Fruit fly (Drosophila melanogaster) whole organism, embryonic: ENCODE data around the gene Lamtor5.

Source experiments
- BtbVII ChIP-seq: fragments of 200-800 bp; sonication (Bioruptor generic); optimal IDR thresholded peaks from 3 replicates; lab custom pipeline; 2017; ENCODE audit warnings: missing biosample characterization, mild to moderate bottlenecking, missing genetic modification characterization
- Bteb2 ChIP-seq: fragments of 200-800 bp; sonication (Bioruptor generic); optimal IDR thresholded peaks from 2 replicates; lab custom pipeline; 2016; ENCODE audit warnings: missing biosample characterization, missing genetic modification characterization
- C15 ChIP-seq: fragments of 200-800 bp; sonication (Bioruptor generic); IDR thresholded peaks from 3 replicates; pipeline ENCODE4 v1.3.6; 2022; ENCODE audit warnings: missing biosample characterization, missing genetic modification characterization
- CG12391 ChIP-seq: fragments of 200-800 bp; sonication (Bioruptor generic); optimal IDR thresholded peaks from 3 replicates; lab custom pipeline; 2018; ENCODE audit warnings: missing biosample characterization, mild to moderate bottlenecking, missing genetic modification characterization, moderate library complexity
- CG13775 ChIP-seq: fragments of 200-800 bp; sonication (Bioruptor generic); optimal IDR thresholded peaks from 3 replicates; lab custom pipeline; 2017; ENCODE audit warnings: missing biosample characterization, mild to moderate bottlenecking, missing genetic modification characterization
- CG15514 ChIP-seq: fragments of 200-800 bp; sonication (Bioruptor generic); optimal IDR thresholded peaks from 3 replicates; lab custom pipeline; 2017; ENCODE audit warnings: missing biosample characterization, missing genetic modification characterization, mild to moderate bottlenecking, moderate library complexity, missing genetic modification reagents
- CG16813 ChIP-seq: fragments of 200-800 bp; sonication (Bioruptor generic); IDR thresholded peaks from 3 replicates; pipeline ENCODE4 v1.3.6; 2022; ENCODE audit warnings: missing biosample characterization, missing genetic modification characterization; ENCODE audit not compliant: partially characterized antibody
- CG17385 ChIP-seq: fragments of 200-800 bp; sonication (Bioruptor generic); optimal IDR thresholded peaks from 3 replicates; lab custom pipeline; 2018; ENCODE audit warnings: missing biosample characterization, mild to moderate bottlenecking, missing genetic modification characterization
- CG18599 ChIP-seq: fragments of 200-800 bp; sonication (Bioruptor generic); optimal IDR thresholded peaks from 3 replicates; lab custom pipeline; 2017; ENCODE audit warnings: missing biosample characterization, missing genetic modification characterization, mild to moderate bottlenecking, moderate library complexity, missing genetic modification reagents
- CG31441 ChIP-seq: fragments of 200-800 bp; sonication (Bioruptor generic); IDR thresholded peaks from 2 replicates; pipeline ENCODE4 v1.3.6; 2022; ENCODE audit warnings: missing biosample characterization, missing genetic modification characterization
- CG34224 ChIP-seq: fragments of 200-800 bp; sonication (Bioruptor generic); IDR thresholded peaks from 3 replicates; pipeline ENCODE4 v1.3.6; 2022; ENCODE audit warnings: missing biosample characterization, missing genetic modification characterization; ENCODE audit not compliant: partially characterized antibody
- CG42726 ChIP-seq: fragments of 200-800 bp; sonication (Bioruptor generic); IDR thresholded peaks from 2 replicates; pipeline ENCODE4 v1.3.6; 2022; ENCODE audit warnings: missing biosample characterization, missing genetic modification characterization; ENCODE audit not compliant: partially characterized antibody
- CG5180 ChIP-seq: fragments of 200-800 bp; sonication (Bioruptor generic); optimal IDR thresholded peaks from 3 replicates; lab custom pipeline; 2017; ENCODE audit warnings: missing biosample characterization, missing genetic modification characterization, mild to moderate bottlenecking, moderate library complexity, missing genetic modification reagents
- CG6175 ChIP-seq: fragments of 200-800 bp; sonication (Bioruptor generic); IDR thresholded peaks from 3 replicates; pipeline ENCODE4 v1.3.6; 2022; ENCODE audit warnings: missing biosample characterization, missing genetic modification characterization
- CG8944 ChIP-seq: fragments of 200-800 bp; sonication (Bioruptor generic); optimal IDR thresholded peaks from 3 replicates; lab custom pipeline; 2016; ENCODE audit warnings: missing biosample characterization, missing genetic modification characterization
- CG9932 ChIP-seq: fragments of 200-800 bp; sonication (Bioruptor generic); IDR thresholded peaks from 2 replicates; pipeline ENCODE4 v1.3.6; 2022; ENCODE audit warnings: missing biosample characterization, missing genetic modification characterization
- Chrac-16 ChIP-seq: fragments of 200-800 bp; sonication (Bioruptor generic); optimal IDR thresholded peaks from 3 replicates; lab custom pipeline; 2016; ENCODE audit warnings: missing biosample characterization, missing genetic modification characterization
- CrebB ChIP-seq: fragments of 200-800 bp; sonication (Bioruptor generic); optimal IDR thresholded peaks from 3 replicates; lab custom pipeline; 2018; ENCODE audit warnings: missing biosample characterization, mild to moderate bottlenecking, missing genetic modification characterization
- D19A ChIP-seq: fragments of 200-800 bp; optimal IDR thresholded peaks from 3 replicates; lab custom pipeline; 2019; ENCODE audit warnings: missing biosample characterization, mild to moderate bottlenecking, missing genetic modification characterization, moderate library complexity
- Dp ChIP-seq: fragments of 200-800 bp; sonication (Bioruptor generic); optimal IDR thresholded peaks from 2 replicates; lab custom pipeline; 2018; ENCODE audit warnings: missing biosample characterization, mild to moderate bottlenecking, missing genetic modification characterization, moderate library complexity
- HLH3B ChIP-seq: fragments of 200-800 bp; sonication (Bioruptor generic); IDR thresholded peaks from 2 replicates; pipeline ENCODE4 v1.3.6; 2022; ENCODE audit warnings: missing biosample characterization, missing genetic modification characterization
- Hr51 ChIP-seq, 2 experiments: fragments of 200-800 bp; sonication (Bioruptor generic); optimal IDR thresholded peaks; 2 replicates in 1 of 2; 3 replicates in 1 of 2; lab custom pipeline; 2016 to 2018; ENCODE audit warnings: missing biosample characterization in 2 of 2, missing genetic modification characterization in 2 of 2, mild to moderate bottlenecking in 1 of 2, moderate library complexity in 1 of 2
- Hsf ChIP-seq: fragments of 200-800 bp; sonication (Bioruptor generic); optimal IDR thresholded peaks from 3 replicates; lab custom pipeline; 2016; ENCODE audit warnings: missing biosample characterization, missing genetic modification characterization
- Myb ChIP-seq: fragments of 200-800 bp; sonication (Bioruptor generic); optimal IDR thresholded peaks from 2 replicates; lab custom pipeline; 2016; ENCODE audit warnings: missing biosample characterization, missing genetic modification characterization
- Nf-YB ChIP-seq: fragments of 200-800 bp; sonication (Bioruptor generic); optimal IDR thresholded peaks from 3 replicates; lab custom pipeline; 2019; ENCODE audit warnings: missing biosample characterization, mild to moderate bottlenecking, missing genetic modification characterization, moderate library complexity
- Pdp1 ChIP-seq, 2 experiments: fragments of 200-800 bp; sonication (Bioruptor generic); optimal IDR thresholded peaks; 3 replicates each; lab custom pipeline; 2016; ENCODE audit warnings: missing biosample characterization in 2 of 2, missing genetic modification characterization in 2 of 2, mild to moderate bottlenecking in 1 of 2, moderate library complexity in 1 of 2
- Sin3A ChIP-seq: fragments of >200 bp; optimal IDR thresholded peaks from 2 replicates; lab custom pipeline; 2018
- Xbp1 ChIP-seq: fragments of 200-800 bp; sonication (Bioruptor generic); optimal IDR thresholded peaks from 3 replicates; lab custom pipeline; 2016; ENCODE audit warnings: missing biosample characterization, mild to moderate bottlenecking, missing genetic modification characterization
- az2 ChIP-seq: fragments of 200-800 bp; sonication (Bioruptor generic); optimal IDR thresholded peaks from 3 replicates; lab custom pipeline; 2016; ENCODE audit warnings: missing biosample characterization, missing genetic modification characterization
- bbx ChIP-seq: fragments of 200-800 bp; sonication (Bioruptor generic); IDR thresholded peaks from 2 replicates; pipeline ENCODE4 v1.3.6; 2022; ENCODE audit warnings: missing biosample characterization, missing genetic modification characterization; ENCODE audit not compliant: partially characterized antibody
- btn ChIP-seq: fragments of 200-800 bp; sonication (Bioruptor generic); optimal IDR thresholded peaks from 2 replicates; lab custom pipeline; 2016; ENCODE audit warnings: missing biosample characterization, missing genetic modification characterization
- ci ChIP-seq: fragments of 200-800 bp; sonication (Bioruptor generic); IDR thresholded peaks from 3 replicates; pipeline ENCODE4 v1.3.6; 2022; ENCODE audit warnings: missing biosample characterization, missing genetic modification characterization
- cwo ChIP-seq: fragments of 200-800 bp; sonication (Bioruptor generic); optimal IDR thresholded peaks from 3 replicates; lab custom pipeline; 2017; ENCODE audit warnings: missing biosample characterization, missing genetic modification characterization, mild to moderate bottlenecking, moderate library complexity, missing genetic modification reagents
- dmrt99B ChIP-seq: fragments of 200-800 bp; sonication (Bioruptor generic); optimal IDR thresholded peaks from 2 replicates; lab custom pipeline; 2018; ENCODE audit warnings: missing biosample characterization, mild to moderate bottlenecking, missing genetic modification characterization, moderate library complexity
- esg ChIP-seq: fragments of 200-800 bp; sonication (Bioruptor generic); conservative IDR thresholded peaks from 2 replicates; pipeline ENCODE4 v1.3.6; 2022; ENCODE audit warnings: missing biosample characterization, missing genetic modification characterization
- fd96Cb ChIP-seq: fragments of 200-800 bp; sonication (Bioruptor generic); optimal IDR thresholded peaks from 2 replicates; lab custom pipeline; 2018; ENCODE audit warnings: missing biosample characterization, mild to moderate bottlenecking, missing genetic modification characterization, moderate library complexity
- mam ChIP-seq: fragments of 200-800 bp; sonication (Bioruptor generic); optimal IDR thresholded peaks from 3 replicates; lab custom pipeline; 2016; ENCODE audit warnings: missing biosample characterization, missing genetic modification characterization
- nerfin-2 ChIP-seq: fragments of 200-800 bp; sonication (Bioruptor generic); IDR thresholded peaks from 2 replicates; pipeline ENCODE4 v1.3.6; 2022; ENCODE audit warnings: missing biosample characterization, missing genetic modification characterization; ENCODE audit not compliant: partially characterized antibody
- nom ChIP-seq: fragments of 200-800 bp; sonication (Bioruptor generic); optimal IDR thresholded peaks from 2 replicates; lab custom pipeline; 2017; ENCODE audit warnings: missing biosample characterization, missing genetic modification characterization, mild to moderate bottlenecking, moderate library complexity, missing genetic modification reagents
- onecut ChIP-seq: fragments of 200-800 bp; sonication (Bioruptor generic); IDR thresholded peaks from 2 replicates; pipeline ENCODE4 v1.3.6; 2022; ENCODE audit warnings: missing biosample characterization, missing genetic modification characterization
- ranshi ChIP-seq: fragments of 200-800 bp; sonication (Bioruptor generic); IDR thresholded peaks from 2 replicates; pipeline ENCODE4 v1.3.6; 2022; ENCODE audit warnings: missing biosample characterization, missing genetic modification characterization
- sd ChIP-seq: fragments of 200-800 bp; sonication (Bioruptor generic); optimal IDR thresholded peaks from 3 replicates; lab custom pipeline; 2018; ENCODE audit warnings: missing biosample characterization, mild to moderate bottlenecking, missing genetic modification characterization, moderate library complexity
- sens ChIP-seq: fragments of 200-800 bp; sonication (Bioruptor generic); peaks from one replicate; lab custom pipeline; 2016; ENCODE audit warnings: missing biosample characterization, missing genetic modification characterization
- slbo ChIP-seq: fragments of 200-800 bp; sonication (Bioruptor generic); IDR thresholded peaks from 2 replicates; pipeline ENCODE4 v1.3.6; 2022; ENCODE audit warnings: missing biosample characterization, missing genetic modification characterization
- slou ChIP-seq: fragments of 200-800 bp; sonication (Bioruptor generic); optimal IDR thresholded peaks from 3 replicates; lab custom pipeline; 2016; ENCODE audit warnings: missing biosample characterization, missing genetic modification characterization
- slp2 ChIP-seq: fragments of 200-800 bp; sonication (Bioruptor generic); optimal IDR thresholded peaks from 2 replicates; lab custom pipeline; 2016; ENCODE audit warnings: missing biosample characterization, missing genetic modification characterization
- tgo ChIP-seq: fragments of 200-800 bp; sonication (Bioruptor generic); IDR thresholded peaks from 3 replicates; pipeline ENCODE4 v1.3.6; 2022; ENCODE audit warnings: missing biosample characterization, missing genetic modification characterization
- vfl ChIP-seq: fragments of 200-800 bp; sonication (Bioruptor generic); optimal IDR thresholded peaks from 2 replicates; lab custom pipeline; 2016; ENCODE audit warnings: missing biosample characterization, missing genetic modification characterization
- wek ChIP-seq: fragments of 200-800 bp; sonication (Bioruptor generic); optimal IDR thresholded peaks from 3 replicates; lab custom pipeline; 2018; ENCODE audit warnings: missing biosample characterization, mild to moderate bottlenecking, missing genetic modification characterization, moderate library complexity

Gene Lamtor5

DNA sequence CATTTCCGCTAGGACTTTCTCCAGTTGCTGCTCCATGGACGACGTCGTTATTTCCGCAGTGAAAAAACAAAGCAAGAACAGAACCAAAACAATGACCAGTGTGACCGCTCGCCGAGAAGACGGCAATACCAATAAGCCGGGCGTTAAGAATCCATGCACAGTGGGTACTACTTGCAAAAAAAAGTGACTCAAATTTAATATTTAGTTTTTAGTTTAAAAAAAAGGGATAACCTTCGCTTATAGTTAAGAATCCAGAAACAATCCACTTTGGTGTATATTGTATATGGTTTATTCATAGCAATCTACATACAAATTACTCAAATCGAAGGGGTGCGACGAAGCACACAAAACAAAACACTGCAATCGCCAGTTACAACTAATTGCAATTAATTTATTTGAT is at the start of gene Lamtor5 (continued):
- TF ChIP-seq HLH3B = no peak
- no peak for TF ChIP-seq CG16813 (GFP tag; lab: Robert Waterston, UW)
- peak; percentile 33; the same call in 1 of the 3 replicates for TF ChIP-seq tgo
- TF ChIP-seq CG42726 (GFP tag; lab: Robert Waterston, UW) = no peak
- TF ChIP-seq CG17385 (GFP tag; lab: Kevin White, UChicago) = peak; percentile 33
- TF ChIP-seq CG12391 = peak; percentile 59
- TF ChIP-seq Nf-YB (GFP tag; lab: Kevin White, UChicago) = peak; percentile 19
- peak; percentile 69 for TF ChIP-seq ci
- peak; percentile 53 for TF ChIP-seq BtbVII
- TF ChIP-seq CG6175 (GFP tag; lab: Robert Waterston, UW) = 0 out of 3 replicates have a peak, but pooled peaks have one; percentile 10
- 0 out of 2 replicates have a peak, but pooled peaks have one; percentile 14 for TF ChIP-seq ranshi (GFP tag; lab: Robert Waterston, UW)
- TF ChIP-seq Sin3A (lab: Kevin White, UChicago) = no peak
- peak; percentile 73 for TF ChIP-seq slbo (GFP tag; lab: Robert Waterston, UW)
- peak; percentile 61 for TF ChIP-seq CG15514
- no peak for TF ChIP-seq btn
- peak; percentile 18; the same call in 1 of the 2 replicates for TF ChIP-seq onecut (GFP tag; lab: Robert Waterston, UW)
- peak; percentile 49 for TF ChIP-seq vfl
- TF ChIP-seq Hr51 (GFP tag; optimal IDR thresholded peaks at IDR 0.05; lab: Kevin White, UChicago) = peak in 1 of 2 experiments; percentile 39
- peak; percentile 43 for TF ChIP-seq mam
- TF ChIP-seq CG31441 (GFP tag; lab: Robert Waterston, UW) = peak; percentile 54
- TF ChIP-seq sd = peak; percentile 26
- peak; percentile 8 for TF ChIP-seq fd96Cb (tag; lab: Kevin White, UChicago)
- TF ChIP-seq Hsf = peak; percentile 32
- TF ChIP-seq CG9932 (GFP tag; lab: Robert Waterston, UW) = peak; percentile 76
- peak; percentile 21 for TF ChIP-seq az2 (GFP tag; lab: Kevin White, UChicago)
- no peak for TF ChIP-seq Dp (GFP tag; lab: Kevin White, UChicago)
- peak; percentile 23; the same call in 1 of the 2 replicates for TF ChIP-seq nerfin-2
- no peak for TF ChIP-seq CG5180 (GFP tag; lab: Kevin White, UChicago)
- TF ChIP-seq CG18599 (GFP tag; lab: Kevin White, UChicago) = peak; percentile 42
- peak; percentile 12 for TF ChIP-seq slou
- TF ChIP-seq nom (GFP tag; lab: Kevin White, UChicago) = peak; percentile 28
- peak; percentile 52; the same call in 2 of the 3 replicates for TF ChIP-seq CG34224 (GFP tag; lab: Robert Waterston, UW)
- TF ChIP-seq wek (GFP tag; lab: Kevin White, UChicago) = no peak
- TF ChIP-seq CG8944 (GFP tag; lab: Kevin White, UChicago) = no peak
- TF ChIP-seq dmrt99B (tag; lab: Kevin White, UChicago) = peak; percentile 36
- TF ChIP-seq bbx (GFP tag; lab: Robert Waterston, UW) = 0 out of 2 replicates have a peak, but pooled peaks have one; percentile 28
- peak; percentile 38 for TF ChIP-seq Myb (GFP tag; lab: Kevin White, UChicago)
- peak; percentile 35; the same call in 1 of the 2 replicates for TF ChIP-seq esg (GFP tag; lab: Robert Waterston, UW)
- peak; percentile 27 for TF ChIP-seq Xbp1
- no peak for TF ChIP-seq C15
- peak; percentile 27 for TF ChIP-seq cwo (GFP tag; lab: Kevin White, UChicago)
- peak; percentile 55 for TF ChIP-seq D19A
- TF ChIP-seq CG13775 (GFP tag; lab: Kevin White, UChicago) = peak; percentile 45
- TF ChIP-seq Bteb2 (GFP tag; lab: Kevin White, UChicago) = no peak
- peak; percentile 93 for TF ChIP-seq sens (GFP tag; lab: Kevin White, UChicago)
- TF ChIP-seq slp2 = peak; percentile 29
- peak; percentile 25 for TF ChIP-seq Chrac-16 (GFP tag; lab: Kevin White, UChicago)
- TF ChIP-seq Pdp1 (GFP tag; optimal IDR thresholded peaks at IDR 0.05; lab: Kevin White, UChicago) = peak; percentile 41 to 49
- peak; percentile 5 for TF ChIP-seq CrebB
